Worm (Caenorhabditis elegans): Measurements from ENCODE around the gene nlp-61.

DNA sequence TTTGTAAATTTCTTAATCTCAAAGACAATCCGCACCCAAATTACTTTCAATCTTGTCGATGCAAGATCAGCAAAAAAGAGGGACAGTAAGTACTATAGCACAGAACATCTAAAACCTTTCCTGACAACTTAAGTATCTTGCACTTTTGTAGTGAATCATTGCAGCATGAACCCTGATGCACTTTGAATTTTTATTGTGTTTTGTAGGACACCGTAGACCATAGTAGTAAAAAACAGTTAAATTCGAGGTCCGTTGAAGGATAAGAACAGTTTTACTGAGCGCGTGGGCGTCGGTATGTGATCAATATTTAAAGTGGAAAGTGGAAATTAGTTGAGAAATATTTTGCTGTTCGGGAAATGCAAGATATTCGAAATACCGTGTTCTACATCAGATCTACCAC is 45.2 kb upstream of the nlp-61 start:
- TF ChIP-seq nhr-11 (tag; optimal IDR thresholded peaks at IDR 0.05) (no peak), nhr-77 (tag; optimal IDR thresholded peaks at IDR 0.05) (no peak)

All from whole organism, L4 larva.